Worm (Caenorhabditis elegans): ENCODE measurements around the gene oat-1.

Gene oat-1

DNA sequence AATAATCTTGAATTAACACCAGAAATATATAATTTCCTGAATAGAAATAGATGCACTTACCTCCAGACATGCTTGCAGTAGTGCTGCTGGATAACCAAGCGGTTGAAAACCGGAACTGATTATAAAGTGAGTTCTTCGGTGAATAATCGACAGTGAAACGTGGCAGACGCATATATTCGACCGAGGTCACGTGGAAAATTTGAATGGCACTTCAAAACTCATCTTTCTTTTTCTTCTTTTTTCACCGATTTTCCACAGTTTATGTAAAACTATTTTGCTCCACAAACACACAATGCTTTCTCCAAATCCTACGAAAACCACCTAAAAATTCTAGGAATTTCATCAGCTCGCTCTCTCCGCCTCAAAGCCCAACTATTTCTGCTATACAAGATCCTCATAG is 12.2 kb downstream of the oat-1 start, which contains the start of gene ant-1.4:
ant-1.4 (minus strand) TSS at position 101 of the 400 bp plus-strand sequence.
- no peak for TF ChIP-seq nhr-76 (tag; optimal IDR thresholded peaks at IDR 0.05)
- no peak for TF ChIP-seq elt-3 (tag; optimal IDR thresholded peaks at IDR 0.05)
- no peak for TF ChIP-seq jun-1 (tag; optimal IDR thresholded peaks at IDR 0.05)
- TF ChIP-seq elt-1 (tag; optimal IDR thresholded peaks at IDR 0.05) = no peak
- no peak for TF ChIP-seq nhr-25 (tag; optimal IDR thresholded peaks at IDR 0.05)
- no peak for TF ChIP-seq nhr-67 (tag; optimal IDR thresholded peaks at IDR 0.05)
- no peak for TF ChIP-seq nfya-1 (tag; optimal IDR thresholded peaks at IDR 0.05; ENCODE audit: insufficient read depth)
- TF ChIP-seq lsy-12 (tag; optimal IDR thresholded peaks at IDR 0.05) = no peak
- TF ChIP-seq ceh-16 (tag; optimal IDR thresholded peaks at IDR 0.05) = no peak
- TF ChIP-seq mdl-1 (tag; optimal IDR thresholded peaks at IDR 0.05) = no peak
- TF ChIP-seq egl-27 (tag; optimal IDR thresholded peaks at IDR 0.05) = no peak
- TF ChIP-seq nhr-12 (tag; optimal IDR thresholded peaks at IDR 0.05) = no peak
- TF ChIP-seq ceh-28 (tag; optimal IDR thresholded peaks at IDR 0.05) = no peak
- TF ChIP-seq fkh-2 (tag; optimal IDR thresholded peaks at IDR 0.05) = no peak
- no peak for TF ChIP-seq ZK546.5 (tag; optimal IDR thresholded peaks at IDR 0.05)
- TF ChIP-seq daf-12 (tag; optimal IDR thresholded peaks at IDR 0.05) = no peak
- TF ChIP-seq ztf-11 (tag; optimal IDR thresholded peaks at IDR 0.05) = no peak
- no peak for TF ChIP-seq ceh-9 (tag; optimal IDR thresholded peaks at IDR 0.05)
- TF ChIP-seq ama-1 (optimal IDR thresholded peaks at IDR 0.05) = no peak

DNA sequence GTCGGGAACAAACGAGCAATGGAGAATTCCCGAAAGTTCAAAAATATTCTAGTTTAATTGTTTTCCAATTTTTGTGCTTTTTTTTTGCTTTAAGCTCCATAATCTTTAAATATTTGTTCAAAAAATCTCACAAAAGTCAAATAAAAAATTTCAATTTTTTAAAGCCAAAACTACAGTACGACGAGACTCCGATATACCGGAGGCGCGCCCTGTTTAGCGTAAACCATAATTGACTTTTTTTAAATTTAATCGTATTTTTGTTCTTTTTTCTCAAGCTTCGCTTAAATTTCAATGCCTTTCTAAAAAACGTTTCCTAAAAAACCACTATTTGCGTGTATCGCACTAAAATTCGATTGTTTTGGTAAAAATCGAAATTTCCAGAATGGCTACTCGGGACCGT is 15.5 kb downstream of the oat-1 start, which contains the start of gene syx-4:
syx-4 (plus strand) TSS at position 382 of the 400 bp plus-strand sequence.
- no peak for TF ChIP-seq nfya-1 (tag; optimal IDR thresholded peaks at IDR 0.05; ENCODE audit: insufficient read depth)
- no peak for TF ChIP-seq unc-39 (tag; optimal IDR thresholded peaks at IDR 0.05)
- no peak for TF ChIP-seq elt-1 (tag; optimal IDR thresholded peaks at IDR 0.05)
- no peak for TF ChIP-seq snpc-4 (tag; optimal IDR thresholded peaks at IDR 0.05)
- no peak for TF ChIP-seq nhr-23 (tag; optimal IDR thresholded peaks at IDR 0.05)
- no peak for TF ChIP-seq R02D3.7 (tag; optimal IDR thresholded peaks at IDR 0.05)
- no peak for TF ChIP-seq nhr-28 (tag; optimal IDR thresholded peaks at IDR 0.05)
- TF ChIP-seq fkh-2 (tag; optimal IDR thresholded peaks at IDR 0.05) = no peak

ce11 chrIV:8454076-8454475 is 18.3 kb downstream of the oat-1 start:
- peak; percentile 35 for TF ChIP-seq pqm-1 (tag; optimal IDR thresholded peaks at IDR 0.05)
- no peak for TF ChIP-seq aly-2 (tag; optimal IDR thresholded peaks at IDR 0.05)
- TF ChIP-seq nhr-12 (tag; optimal IDR thresholded peaks at IDR 0.05) = no peak
- no peak for TF ChIP-seq eor-1 (tag; optimal IDR thresholded peaks at IDR 0.05)
- TF ChIP-seq ztf-4 (tag; optimal IDR thresholded peaks at IDR 0.05) = no peak
- TF ChIP-seq zag-1 (tag; optimal IDR thresholded peaks at IDR 0.05) = no peak
- no peak for TF ChIP-seq ceh-9 (tag; optimal IDR thresholded peaks at IDR 0.05)
- peak; percentile 75 for TF ChIP-seq elt-2 (tag; optimal IDR thresholded peaks at IDR 0.05)

DNA sequence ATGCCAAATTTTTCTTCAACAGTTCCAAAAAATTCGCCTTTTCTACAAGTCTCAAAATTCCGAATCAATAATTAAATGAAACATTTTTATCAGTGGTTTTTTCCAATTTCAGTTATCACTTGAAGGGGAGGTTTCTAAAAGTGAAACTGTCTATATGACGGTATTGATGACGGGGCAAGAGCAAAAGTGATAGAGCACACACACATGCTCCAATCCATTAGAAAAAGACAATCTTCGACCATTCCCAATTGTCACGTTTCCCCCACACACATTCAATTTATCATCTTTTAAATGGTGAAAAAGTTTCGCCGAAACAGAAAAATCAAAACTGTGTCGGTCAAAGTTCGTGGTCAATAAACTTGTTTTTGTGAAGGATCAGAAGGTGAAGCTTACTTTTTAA is 19.2 kb downstream of the oat-1 start:
- TF ChIP-seq nhr-77 (tag; optimal IDR thresholded peaks at IDR 0.05) = no peak
- TF ChIP-seq ceh-16 (tag; optimal IDR thresholded peaks at IDR 0.05) = no peak
- peak; percentile 33 for TF ChIP-seq pha-4 (tag; optimal IDR thresholded peaks at IDR 0.05)
- peak; percentile 97 for TF ChIP-seq elt-2 (tag; optimal IDR thresholded peaks at IDR 0.05)
- no peak for TF ChIP-seq eor-1 (tag; optimal IDR thresholded peaks at IDR 0.05)
- TF ChIP-seq unc-62 (GFP tag; optimal IDR thresholded peaks at IDR 0.05) = no peak
- TF ChIP-seq jun-1 (tag; optimal IDR thresholded peaks at IDR 0.05) = peak; percentile 59
- no peak for TF ChIP-seq fkh-10 (GFP tag; optimal IDR thresholded peaks at IDR 0.05)
- peak; percentile 85 for TF ChIP-seq pqm-1 (tag; optimal IDR thresholded peaks at IDR 0.05)
- no peak for TF ChIP-seq elt-3 (tag; optimal IDR thresholded peaks at IDR 0.05)
- no peak for TF ChIP-seq zag-1 (tag; optimal IDR thresholded peaks at IDR 0.05)

DNA sequence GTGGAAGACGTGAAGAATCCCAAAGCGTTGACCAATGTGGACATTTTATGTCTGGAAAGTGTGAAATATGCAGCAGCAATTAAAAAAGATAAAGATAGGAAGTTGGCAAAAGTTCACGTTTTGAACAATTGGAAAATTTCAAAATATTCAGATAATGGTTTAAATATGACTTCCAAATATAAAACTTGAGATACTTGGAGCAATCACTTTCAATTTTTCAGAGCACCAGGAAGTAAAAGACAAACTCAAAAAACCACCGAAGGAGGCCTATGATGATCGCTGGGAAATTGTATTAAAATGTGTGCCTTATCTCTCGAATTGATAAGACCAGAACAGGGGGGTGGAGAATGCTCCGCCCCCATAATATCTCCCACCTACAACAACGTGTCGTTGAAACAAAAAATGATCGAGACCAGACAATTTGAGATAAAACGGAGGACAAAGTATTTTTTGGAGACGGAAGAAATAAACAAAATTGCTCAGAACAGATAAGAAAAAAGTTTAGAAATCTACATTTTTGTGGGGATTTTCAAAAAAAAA is 20.6 kb downstream of the oat-1 start, which contains the start of gene eppl-1:
eppl-1 (minus strand) TSS at position 51 of the 540 bp plus-strand sequence.
- no peak for TF ChIP-seq ztf-11 (tag; optimal IDR thresholded peaks at IDR 0.05)
- peak; percentile 96 for TF ChIP-seq elt-2 (tag; optimal IDR thresholded peaks at IDR 0.05)
- TF ChIP-seq elt-3 (tag; optimal IDR thresholded peaks at IDR 0.05) = no peak
- TF ChIP-seq hmg-11 (tag; optimal IDR thresholded peaks at IDR 0.05) = no peak
- TF ChIP-seq ceh-16 (tag; optimal IDR thresholded peaks at IDR 0.05) = no peak
- TF ChIP-seq ceh-82 (tag; optimal IDR thresholded peaks at IDR 0.05) = no peak

All from whole organism, L3 larva.